Fruit fly (Drosophila melanogaster) whole organism, embryonic: Measurements from ENCODE around the gene CG4133.

ENCODE experiments used
- BEAF-32 ChIP-seq: fragments of 200-800 bp; sonication (Bioruptor generic); optimal IDR thresholded peaks from 3 replicates; lab custom pipeline; 2017; ENCODE audit warnings: missing biosample characterization, missing genetic modification characterization, mild to moderate bottlenecking, moderate library complexity, missing genetic modification reagents
- CG1233 ChIP-seq: fragments of 200-800 bp; sonication (Bioruptor generic); optimal IDR thresholded peaks from 4 replicates; lab custom pipeline; 2018; ENCODE audit warnings: missing biosample characterization, mild to moderate bottlenecking, missing genetic modification characterization
- CG16863 ChIP-seq: fragments of 200-800 bp; sonication (Bioruptor generic); optimal IDR thresholded peaks from 3 replicates; lab custom pipeline; 2016; ENCODE audit warnings: missing biosample characterization, missing genetic modification characterization
- CG17328 ChIP-seq: fragments of 200-800 bp; sonication (Bioruptor generic); IDR thresholded peaks from 2 replicates; pipeline ENCODE4 v1.3.6; 2022; ENCODE audit warnings: missing biosample characterization, missing genetic modification characterization
- CG17385 ChIP-seq: fragments of 200-800 bp; sonication (Bioruptor generic); optimal IDR thresholded peaks from 3 replicates; lab custom pipeline; 2018; ENCODE audit warnings: missing biosample characterization, mild to moderate bottlenecking, missing genetic modification characterization
- CG17612 ChIP-seq: fragments of 200-800 bp; sonication (Bioruptor generic); IDR thresholded peaks from 2 replicates; pipeline ENCODE4 v1.3.6; 2022; ENCODE audit warnings: missing biosample characterization, missing genetic modification characterization
- CG17912 ChIP-seq: fragments of 200-800 bp; sonication (Bioruptor generic); optimal IDR thresholded peaks from 2 replicates; lab custom pipeline; 2018; ENCODE audit warnings: missing biosample characterization, mild to moderate bottlenecking, missing genetic modification characterization
- CG18764 ChIP-seq: fragments of 200-800 bp; sonication (Bioruptor generic); optimal IDR thresholded peaks from 3 replicates; lab custom pipeline; 2016; ENCODE audit warnings: missing biosample characterization, missing genetic modification characterization
- CG2120 ChIP-seq: fragments of 200-800 bp; sonication (Bioruptor generic); optimal IDR thresholded peaks from 3 replicates; lab custom pipeline; 2016; ENCODE audit warnings: missing biosample characterization, missing genetic modification characterization
- CG2199 ChIP-seq: fragments of 200-800 bp; sonication (Bioruptor generic); IDR thresholded peaks from 3 replicates; pipeline ENCODE4 v1.3.6; 2022; ENCODE audit warnings: missing biosample characterization, missing genetic modification characterization
- CG2875 ChIP-seq: fragments of 200-800 bp; sonication (Bioruptor generic); optimal IDR thresholded peaks from 2 replicates; lab custom pipeline; 2017; ENCODE audit warnings: missing biosample characterization, mild to moderate bottlenecking, missing genetic modification characterization, missing genetic modification reagents
- CG30431 ChIP-seq: fragments of 200-800 bp; sonication (Bioruptor generic); optimal IDR thresholded peaks from 2 replicates; lab custom pipeline; 2017; ENCODE audit warnings: missing biosample characterization, missing genetic modification characterization
- CG32767 ChIP-seq: fragments of 200-800 bp; sonication (Bioruptor generic); IDR thresholded peaks from 2 replicates; pipeline ENCODE4 v1.3.6; 2022; ENCODE audit warnings: missing biosample characterization, missing genetic modification characterization
- CG34376 ChIP-seq: fragments of 200-800 bp; sonication (Bioruptor generic); optimal IDR thresholded peaks from 2 replicates; lab custom pipeline; 2018; ENCODE audit warnings: missing biosample characterization, mild to moderate bottlenecking, missing genetic modification characterization
- CG7556 ChIP-seq: fragments of 200-800 bp; sonication (Bioruptor generic); optimal IDR thresholded peaks from 2 replicates; lab custom pipeline; 2017; ENCODE audit warnings: missing biosample characterization, mild to moderate bottlenecking, missing genetic modification characterization
- CG7839 ChIP-seq: fragments of 200-800 bp; sonication (Bioruptor generic); optimal IDR thresholded peaks from 3 replicates; lab custom pipeline; 2018; ENCODE audit warnings: missing biosample characterization, mild to moderate bottlenecking, missing genetic modification characterization, moderate library complexity
- Camta ChIP-seq: fragments of 200-800 bp; sonication (Bioruptor generic); optimal IDR thresholded peaks from 2 replicates; lab custom pipeline; 2016; ENCODE audit warnings: missing biosample characterization, missing genetic modification characterization
- CkIIα-i1 ChIP-seq: fragments of 200-800 bp; sonication (Bioruptor generic); IDR thresholded peaks from 2 replicates; pipeline ENCODE4 v1.3.6; 2022; ENCODE audit warnings: missing biosample characterization, missing genetic modification characterization
- D ChIP-seq, 2 experiments: fragments of 200-800 bp in 1 of 2; fragments of >200 bp in 1 of 2; sonication (Bioruptor generic) in 1 of 2; optimal IDR thresholded peaks; 2 replicates in 1 of 2; 3 replicates in 1 of 2; lab custom pipeline; 2017; ENCODE audit warnings: mild to moderate bottlenecking in 1 of 2, missing biosample characterization in 1 of 2, missing genetic modification characterization in 1 of 2, missing genetic modification reagents in 1 of 2
- Doc3 ChIP-seq: fragments of 200-800 bp; sonication (Bioruptor generic); IDR thresholded peaks from 3 replicates; pipeline ENCODE4 v1.3.6; 2022; ENCODE audit warnings: missing biosample characterization, missing genetic modification characterization; ENCODE audit not compliant: partially characterized antibody
- HLH4C ChIP-seq: fragments of 200-800 bp; sonication (Bioruptor generic); IDR thresholded peaks from 3 replicates; pipeline ENCODE4 v1.3.6; 2022; ENCODE audit warnings: missing biosample characterization, missing genetic modification characterization; ENCODE audit not compliant: partially characterized antibody
- Hr78 ChIP-seq, 2 experiments: fragments of 200-800 bp in 1 of 2; fragments of >200 bp in 1 of 2; sonication (Bioruptor generic) in 1 of 2; optimal IDR thresholded peaks; 2 replicates each; lab custom pipeline; 2017 to 2019; ENCODE audit warnings: missing biosample characterization in 2 of 2, missing genetic modification characterization in 2 of 2, mild to moderate bottlenecking in 1 of 2, moderate library complexity in 1 of 2
- Max ChIP-seq: fragments of 200-800 bp; sonication (Bioruptor generic); optimal IDR thresholded peaks from 2 replicates; lab custom pipeline; 2016; ENCODE audit warnings: missing biosample characterization, mild to moderate bottlenecking, missing genetic modification characterization
- Myb ChIP-seq: fragments of 200-800 bp; sonication (Bioruptor generic); optimal IDR thresholded peaks from 2 replicates; lab custom pipeline; 2016; ENCODE audit warnings: missing biosample characterization, missing genetic modification characterization
- NFAT ChIP-seq: fragments of 200-800 bp; sonication (Bioruptor generic); IDR thresholded peaks from 2 replicates; pipeline ENCODE4 v1.3.6; 2022; ENCODE audit warnings: missing biosample characterization, missing genetic modification characterization
- Scr ChIP-seq: fragments of 200-800 bp; sonication (Bioruptor generic); IDR thresholded peaks from 2 replicates; pipeline ENCODE4 v1.3.6; 2022; ENCODE audit warnings: missing biosample characterization, missing genetic modification characterization; ENCODE audit not compliant: partially characterized antibody
- Sry-δ ChIP-seq: fragments of 200-800 bp; sonication (Bioruptor generic); optimal IDR thresholded peaks from 2 replicates; lab custom pipeline; 2016; ENCODE audit warnings: missing biosample characterization, missing genetic modification characterization
- Ssrp ChIP-seq: fragments of 200-800 bp; sonication (Bioruptor generic); optimal IDR thresholded peaks from 2 replicates; lab custom pipeline; 2018; ENCODE audit warnings: missing biosample characterization, mild to moderate bottlenecking, missing genetic modification characterization, moderate library complexity
- Taf1 ChIP-seq: fragments of 200-800 bp; sonication (Bioruptor generic); IDR thresholded peaks from 2 replicates; pipeline ENCODE4 v1.3.6; 2022; ENCODE audit warnings: missing biosample characterization, missing genetic modification characterization
- az2 ChIP-seq: fragments of 200-800 bp; sonication (Bioruptor generic); optimal IDR thresholded peaks from 3 replicates; lab custom pipeline; 2016; ENCODE audit warnings: missing biosample characterization, missing genetic modification characterization
- bab2 ChIP-seq: fragments of 200-800 bp; sonication (Bioruptor generic); optimal IDR thresholded peaks from 2 replicates; lab custom pipeline; 2016; ENCODE audit warnings: missing biosample characterization, missing genetic modification characterization
- bsh ChIP-seq, 2 experiments: fragments of 200-800 bp; sonication (Bioruptor generic); optimal IDR thresholded peaks; 2 replicates each; lab custom pipeline; 2017 to 2018; ENCODE audit warnings: mild to moderate bottlenecking in 2 of 2, missing biosample characterization in 2 of 2, missing genetic modification characterization in 2 of 2, moderate library complexity in 1 of 2
- caup ChIP-seq: fragments of 200-800 bp; sonication (Bioruptor generic); optimal IDR thresholded peaks from 3 replicates; lab custom pipeline; 2017; ENCODE audit warnings: missing biosample characterization, mild to moderate bottlenecking, missing genetic modification characterization, moderate library complexity; ENCODE audit not compliant: severe bottlenecking
- cg ChIP-seq: fragments of 200-800 bp; sonication (Bioruptor generic); optimal IDR thresholded peaks from 3 replicates; lab custom pipeline; 2019; ENCODE audit warnings: missing biosample characterization, mild to moderate bottlenecking, missing genetic modification characterization, moderate library complexity
- chif ChIP-seq, 2 experiments: fragments of 200-800 bp; sonication (Bioruptor generic); optimal IDR thresholded peaks; 3 replicates each; lab custom pipeline; 2016; ENCODE audit warnings: missing biosample characterization in 2 of 2, missing genetic modification characterization in 2 of 2
- crol ChIP-seq: fragments of 200-800 bp; sonication (Bioruptor generic); IDR thresholded peaks from 2 replicates; pipeline ENCODE4 v1.3.6; 2022; ENCODE audit warnings: missing biosample characterization, missing genetic modification characterization
- dm ChIP-seq: fragments of 200-800 bp; sonication (Bioruptor generic); optimal IDR thresholded peaks from 3 replicates; lab custom pipeline; 2016; ENCODE audit warnings: missing biosample characterization, missing genetic modification characterization
- emc ChIP-seq: fragments of 200-800 bp; sonication (Bioruptor generic); optimal IDR thresholded peaks from 2 replicates; lab custom pipeline; 2016; ENCODE audit warnings: missing biosample characterization, missing genetic modification characterization
- gce ChIP-seq: fragments of 200-800 bp; sonication (Bioruptor generic); IDR thresholded peaks from 3 replicates; pipeline ENCODE4 v1.3.6; 2022; ENCODE audit warnings: missing biosample characterization, missing genetic modification characterization
- gcm ChIP-seq: fragments of 200-800 bp; sonication (Bioruptor generic); optimal IDR thresholded peaks from 2 replicates; lab custom pipeline; 2019; ENCODE audit warnings: missing biosample characterization, mild to moderate bottlenecking, missing genetic modification characterization, moderate library complexity
- grau ChIP-seq: fragments of 200-800 bp; optimal IDR thresholded peaks from 3 replicates; lab custom pipeline; 2019; ENCODE audit warnings: missing biosample characterization, mild to moderate bottlenecking, missing genetic modification characterization, moderate library complexity
- gro ChIP-seq: fragments of 200-800 bp; sonication (Bioruptor generic); optimal IDR thresholded peaks from 2 replicates; lab custom pipeline; 2016; ENCODE audit warnings: missing biosample characterization, missing genetic modification characterization
- hb ChIP-seq: fragments of 200-800 bp; sonication (Bioruptor generic); IDR thresholded peaks from 3 replicates; pipeline ENCODE4 v1.3.6; 2022; ENCODE audit warnings: missing biosample characterization, missing genetic modification characterization; ENCODE audit not compliant: partially characterized antibody
- jigr1 ChIP-seq: fragments of 200-800 bp; sonication (Bioruptor generic); IDR thresholded peaks from 3 replicates; pipeline ENCODE4 v1.3.6; 2022; ENCODE audit warnings: missing biosample characterization, missing genetic modification characterization
- kah ChIP-seq: fragments of 200-800 bp; sonication (Bioruptor generic); optimal IDR thresholded peaks from 2 replicates; lab custom pipeline; 2018; ENCODE audit warnings: missing biosample characterization, mild to moderate bottlenecking, missing genetic modification characterization
- mld ChIP-seq: fragments of 200-800 bp; sonication (Bioruptor generic); IDR thresholded peaks from 3 replicates; pipeline ENCODE4 v1.3.6; 2022; ENCODE audit warnings: missing biosample characterization, missing genetic modification characterization; ENCODE audit not compliant: partially characterized antibody
- otp ChIP-seq: fragments of 200-800 bp; sonication (Bioruptor generic); IDR thresholded peaks from 3 replicates; pipeline ENCODE4, ENCODE4 v1.3.6; 2022; ENCODE audit warnings: missing biosample characterization, missing genetic modification characterization
- vnd ChIP-seq: fragments of 200-800 bp; sonication (Bioruptor generic); IDR thresholded peaks from 3 replicates; pipeline ENCODE4 v1.3.6; 2022; ENCODE audit warnings: missing biosample characterization, missing genetic modification characterization; ENCODE audit not compliant: partially characterized antibody

CG4133 gene

DNA sequence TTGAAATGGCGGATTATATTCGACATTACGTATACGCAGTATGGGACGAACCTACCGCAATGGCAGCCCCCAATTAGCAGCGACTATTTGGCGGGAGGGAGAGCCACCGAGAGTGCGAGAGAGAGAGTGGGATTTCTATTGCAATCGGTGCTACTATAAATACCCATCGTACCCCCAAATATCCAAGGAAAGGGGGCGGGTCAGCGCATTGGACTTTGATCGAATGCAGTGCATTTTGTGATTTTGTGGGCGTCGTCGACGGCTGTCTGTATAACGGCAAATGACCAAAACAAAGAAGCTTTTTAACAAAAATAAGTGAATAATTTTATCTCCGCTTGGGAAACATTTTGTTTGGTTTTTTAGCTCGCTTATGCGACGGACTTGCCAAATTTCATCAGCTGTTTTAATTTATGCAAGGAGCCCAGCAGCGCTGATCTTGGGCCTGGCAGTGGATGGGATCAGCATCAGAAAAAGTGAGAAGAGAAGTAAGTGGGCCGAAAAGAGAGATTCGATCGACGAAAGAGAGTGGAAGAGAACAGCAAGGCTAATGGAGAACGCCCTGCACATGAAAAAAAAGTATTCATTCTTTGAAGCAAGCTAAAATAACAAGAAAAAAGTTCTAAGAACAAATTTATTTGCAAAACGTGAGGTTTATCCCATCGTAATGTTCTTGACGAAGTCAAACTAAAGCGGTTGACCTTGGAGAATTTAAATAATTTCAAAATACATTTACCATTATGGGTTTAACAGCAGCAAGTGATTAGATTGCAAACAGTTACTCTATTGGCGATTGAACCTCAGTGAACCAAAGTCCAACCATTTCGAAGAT, 32.6 kb downstream of the CG4133 start (continued):
- TF ChIP-seq cg (GFP tag; lab: Kevin White, UChicago) (no peak), otp (GFP tag; lab: Robert Waterston, UW) (no peak), bab2 (GFP tag; lab: Kevin White, UChicago) (no peak), Max (GFP tag; lab: Kevin White, UChicago) (no peak), CG17328 (GFP tag; lab: Robert Waterston, UW) (no peak), gro (GFP tag; lab: Kevin White, UChicago) (peak; percentile 20), Scr (no peak), CG2120 (peak; percentile 19), hb (GFP tag; lab: Robert Waterston, UW) (no peak), CG30431 (GFP tag; lab: Kevin White, UChicago) (peak; percentile 17), CG1233 (GFP tag; lab: Kevin White, UChicago) (peak; percentile 8), CG17912 (GFP tag; lab: Kevin White, UChicago) (no peak), crol (GFP tag; lab: Robert Waterston, UW) (no peak), Ssrp (no peak), Sry-δ (GFP tag; lab: Kevin White, UChicago) (peak; percentile 2), dm (no peak), vnd (GFP tag; lab: Robert Waterston, UW) (no peak), emc (GFP tag; lab: Kevin White, UChicago) (no peak), HLH4C (no peak), Camta (GFP tag; lab: Kevin White, UChicago) (peak; percentile 4), CkIIα-i1 (GFP tag; lab: Robert Waterston, UW) (no peak), BEAF-32 (GFP tag; lab: Kevin White, UChicago) (no peak), CG32767 (GFP tag; lab: Robert Waterston, UW) (no peak), az2 (GFP tag; lab: Kevin White, UChicago) (peak; percentile 27), chif (GFP tag; optimal IDR thresholded peaks at IDR 0.05; lab: Kevin White, UChicago) (no peak), mld (0 out of 3 replicates have a peak, but pooled peaks have one; percentile 8), gce (GFP tag; lab: Robert Waterston, UW) (no peak), Doc3 (GFP tag; lab: Robert Waterston, UW) (no peak), bsh (GFP tag; optimal IDR thresholded peaks at IDR 0.05; lab: Kevin White, UChicago) (peak in 1 of 2 experiments; percentile 43), CG34376 (GFP tag; lab: Kevin White, UChicago) (no peak), caup (no peak), grau (tag; lab: Kevin White, UChicago) (peak; percentile 54), CG7556 (GFP tag; lab: Kevin White, UChicago) (peak; percentile 53), Hr78 (GFP tag; optimal IDR thresholded peaks at IDR 0.05; lab: Kevin White, UChicago) (no peak), kah (GFP tag; lab: Kevin White, UChicago) (no peak), CG16863 (GFP tag; lab: Kevin White, UChicago) (peak; percentile 43), jigr1 (GFP tag; lab: Robert Waterston, UW) (no peak), CG17385 (GFP tag; lab: Kevin White, UChicago) (peak; percentile 51), CG2875 (no peak), CG18764 (GFP tag; lab: Kevin White, UChicago) (no peak), CG2199 (GFP tag; lab: Robert Waterston, UW) (no peak), Taf1 (GFP tag; lab: Robert Waterston, UW) (no peak), Myb (GFP tag; lab: Kevin White, UChicago) (no peak), gcm (GFP tag; lab: Kevin White, UChicago) (no peak), CG7839 (peak; percentile 55), NFAT (no peak), CG17612 (GFP tag; lab: Robert Waterston, UW) (no peak), D (optimal IDR thresholded peaks at IDR 0.05; lab: Kevin White, UChicago) (no peak), D (GFP tag; optimal IDR thresholded peaks at IDR 0.05; lab: Kevin White, UChicago) (no peak)
